Fruit fly (Drosophila melanogaster) whole organism, embryonic: Measurements from ENCODE around the gene Cpr64Ad.
A peak's percentile ranks its signal among the peaks of the same experiment; 100 is the strongest.

Experiments
- Atf3 ChIP-seq: fragments of 200-800 bp; sonication (Bioruptor generic); optimal IDR thresholded peaks from 3 replicates; lab custom pipeline; 2016; ENCODE audit warnings: missing biosample characterization, missing genetic modification characterization
- CG10321 ChIP-seq: fragments of 200-800 bp; sonication (Bioruptor generic); IDR thresholded peaks from 2 replicates; pipeline ENCODE4 v1.3.6; 2022; ENCODE audit warnings: missing biosample characterization, missing genetic modification characterization
- CG10654 ChIP-seq: fragments of 200-800 bp; sonication (Bioruptor generic); optimal IDR thresholded peaks from 2 replicates; lab custom pipeline; 2016; ENCODE audit warnings: missing biosample characterization, missing genetic modification characterization
- CG12942 ChIP-seq: fragments of 200-800 bp; sonication (Bioruptor generic); optimal IDR thresholded peaks from 3 replicates; lab custom pipeline; 2016; ENCODE audit warnings: missing biosample characterization, missing genetic modification characterization
- CG15269 ChIP-seq: fragments of 200-800 bp; sonication (Bioruptor generic); optimal IDR thresholded peaks from 2 replicates; lab custom pipeline; 2018; ENCODE audit warnings: missing biosample characterization, mild to moderate bottlenecking, missing genetic modification characterization, moderate library complexity
- CG15479 ChIP-seq: fragments of 200-800 bp; sonication (Bioruptor generic); optimal IDR thresholded peaks from 3 replicates; lab custom pipeline; 2019; ENCODE audit warnings: missing biosample characterization, mild to moderate bottlenecking, missing genetic modification characterization, moderate library complexity
- CG16779 ChIP-seq: fragments of 200-800 bp; sonication (Bioruptor generic); IDR thresholded peaks from 2 replicates; pipeline ENCODE4 v1.3.6; 2022; ENCODE audit warnings: missing biosample characterization, missing genetic modification characterization
- CG16815 ChIP-seq: fragments of 200-800 bp; sonication (Bioruptor generic); optimal IDR thresholded peaks from 3 replicates; lab custom pipeline; 2017; ENCODE audit warnings: missing biosample characterization, mild to moderate bottlenecking, missing genetic modification characterization
- CG17612 ChIP-seq: fragments of 200-800 bp; sonication (Bioruptor generic); IDR thresholded peaks from 2 replicates; pipeline ENCODE4 v1.3.6; 2022; ENCODE audit warnings: missing biosample characterization, missing genetic modification characterization
- CG18011 ChIP-seq: fragments of 200-800 bp; sonication (Bioruptor generic); optimal IDR thresholded peaks from 2 replicates; lab custom pipeline; 2017; ENCODE audit warnings: missing biosample characterization, missing genetic modification characterization, mild to moderate bottlenecking, moderate library complexity, missing genotype
- CG3407 ChIP-seq: fragments of 200-800 bp; sonication (Bioruptor generic); optimal IDR thresholded peaks from 2 replicates; lab custom pipeline; 2018; ENCODE audit warnings: missing biosample characterization, mild to moderate bottlenecking, missing genetic modification characterization
- CG4820 ChIP-seq: fragments of 200-800 bp; sonication (Bioruptor generic); optimal IDR thresholded peaks from 3 replicates; lab custom pipeline; 2016; ENCODE audit warnings: missing biosample characterization, missing genetic modification characterization
- CG4854 ChIP-seq: fragments of 200-800 bp; sonication (Bioruptor generic); optimal IDR thresholded peaks from 2 replicates; lab custom pipeline; 2016; ENCODE audit warnings: missing biosample characterization, missing genetic modification characterization, inconsistent platforms
- CG7556 ChIP-seq: fragments of 200-800 bp; sonication (Bioruptor generic); optimal IDR thresholded peaks from 2 replicates; lab custom pipeline; 2017; ENCODE audit warnings: missing biosample characterization, mild to moderate bottlenecking, missing genetic modification characterization
- CG8290 ChIP-seq, 3 experiments: fragments of 200-800 bp; sonication (Bioruptor generic); optimal IDR thresholded peaks; 2 replicates each; lab custom pipeline; 2016 to 2019; ENCODE audit warnings: missing biosample characterization in 3 of 3, missing genetic modification characterization in 3 of 3, mild to moderate bottlenecking in 2 of 3, moderate library complexity in 1 of 3
- CG8924 ChIP-seq: fragments of 200-800 bp; optimal IDR thresholded peaks from 3 replicates; lab custom pipeline; 2019; ENCODE audit warnings: missing biosample characterization, mild to moderate bottlenecking, missing genetic modification characterization, moderate library complexity
- CG9609 ChIP-seq: fragments of 200-800 bp; sonication (Bioruptor generic); optimal IDR thresholded peaks from 3 replicates; lab custom pipeline; 2016; ENCODE audit warnings: missing biosample characterization, missing genetic modification characterization
- Dbx ChIP-seq: fragments of 200-800 bp; sonication (Bioruptor generic); IDR thresholded peaks from 3 replicates; pipeline ENCODE4 v1.3.6; 2022; ENCODE audit warnings: missing biosample characterization, missing genetic modification characterization
- Dfd ChIP-seq, 2 experiments: fragments of >200 bp; optimal IDR thresholded peaks; 2 replicates each; lab custom pipeline; 2017; ENCODE audit warnings: missing biosample characterization in 2 of 2, missing genetic modification characterization in 2 of 2
- HLH54F ChIP-seq: fragments of 200-800 bp; sonication (Bioruptor generic); optimal IDR thresholded peaks from 3 replicates; lab custom pipeline; 2016; ENCODE audit warnings: missing biosample characterization, missing genetic modification characterization
- Hr78 ChIP-seq, 2 experiments: fragments of 200-800 bp in 1 of 2; fragments of >200 bp in 1 of 2; sonication (Bioruptor generic) in 1 of 2; optimal IDR thresholded peaks; 2 replicates each; lab custom pipeline; 2017 to 2019; ENCODE audit warnings: missing biosample characterization in 2 of 2, missing genetic modification characterization in 2 of 2, mild to moderate bottlenecking in 1 of 2, moderate library complexity in 1 of 2
- Hsf ChIP-seq: fragments of 200-800 bp; sonication (Bioruptor generic); optimal IDR thresholded peaks from 3 replicates; lab custom pipeline; 2016; ENCODE audit warnings: missing biosample characterization, missing genetic modification characterization
- Nf-YC ChIP-seq: fragments of 200-800 bp; optimal IDR thresholded peaks from 3 replicates; lab custom pipeline; 2019; ENCODE audit warnings: missing biosample characterization, mild to moderate bottlenecking, missing genetic modification characterization, moderate library complexity
- Rfx ChIP-seq: fragments of 200-800 bp; sonication (Bioruptor generic); IDR thresholded peaks from 2 replicates; pipeline ENCODE4 v1.3.6; 2022; ENCODE audit warnings: missing biosample characterization, missing genetic modification characterization
- Sin3A ChIP-seq: fragments of >200 bp; optimal IDR thresholded peaks from 2 replicates; lab custom pipeline; 2018
- Six4 ChIP-seq: fragments of 200-800 bp; sonication (Bioruptor generic); optimal IDR thresholded peaks from 2 replicates; lab custom pipeline; 2016; ENCODE audit warnings: missing biosample characterization, missing genetic modification characterization
- Spps ChIP-seq: fragments of 200-800 bp; sonication (Bioruptor generic); optimal IDR thresholded peaks from 2 replicates; lab custom pipeline; 2018; ENCODE audit warnings: missing biosample characterization, mild to moderate bottlenecking, missing genetic modification characterization
- Usf ChIP-seq: fragments of 200-800 bp; sonication (Bioruptor generic); optimal IDR thresholded peaks from 2 replicates; lab custom pipeline; 2017; ENCODE audit warnings: missing genotype, missing biosample characterization, missing genetic modification characterization
- ab ChIP-seq: fragments of 200-800 bp; sonication (Bioruptor generic); optimal IDR thresholded peaks from 2 replicates; lab custom pipeline; 2016; ENCODE audit warnings: missing biosample characterization, missing genetic modification characterization
- abd-A ChIP-seq: fragments of 200-800 bp; sonication (Bioruptor generic); optimal IDR thresholded peaks from 3 replicates; lab custom pipeline; 2019; ENCODE audit warnings: missing biosample characterization, mild to moderate bottlenecking, missing genetic modification characterization, moderate library complexity
- ac ChIP-seq: fragments of 200-800 bp; sonication (Bioruptor generic); optimal IDR thresholded peaks from 3 replicates; lab custom pipeline; 2017; ENCODE audit warnings: missing biosample characterization, mild to moderate bottlenecking, missing genetic modification characterization
- al ChIP-seq: fragments of 200-800 bp; sonication (Bioruptor generic); IDR thresholded peaks from 2 replicates; pipeline ENCODE4 v1.3.6; 2022; ENCODE audit warnings: missing biosample characterization, missing genetic modification characterization
- bcd ChIP-seq: fragments of 200-800 bp; sonication (Bioruptor generic); optimal IDR thresholded peaks from 2 replicates; lab custom pipeline; 2017; ENCODE audit warnings: missing biosample characterization, mild to moderate bottlenecking, missing genetic modification characterization
- caup ChIP-seq: fragments of 200-800 bp; sonication (Bioruptor generic); optimal IDR thresholded peaks from 3 replicates; lab custom pipeline; 2017; ENCODE audit warnings: missing biosample characterization, mild to moderate bottlenecking, missing genetic modification characterization, moderate library complexity; ENCODE audit not compliant: severe bottlenecking
- chinmo ChIP-seq: fragments of 200-800 bp; sonication (Bioruptor generic); IDR thresholded peaks from 4 replicates; pipeline ENCODE4 v1.3.6; 2022; ENCODE audit warnings: missing biosample characterization, missing genetic modification characterization; ENCODE audit not compliant: partially characterized antibody
- eve ChIP-seq, 2 experiments: fragments of >200 bp; optimal IDR thresholded peaks; 2 replicates each; lab custom pipeline; 2017; ENCODE audit warnings: missing biosample characterization in 2 of 2, missing genetic modification characterization in 2 of 2
- fd102C ChIP-seq: fragments of 200-800 bp; sonication (Bioruptor generic); optimal IDR thresholded peaks from 2 replicates; lab custom pipeline; 2018; ENCODE audit warnings: missing biosample characterization, mild to moderate bottlenecking, missing genetic modification characterization, moderate library complexity
- fu2 ChIP-seq: fragments of 200-800 bp; sonication (Bioruptor generic); optimal IDR thresholded peaks from 2 replicates; lab custom pipeline; 2016; ENCODE audit warnings: missing biosample characterization, missing genetic modification characterization
- gce ChIP-seq: fragments of 200-800 bp; sonication (Bioruptor generic); IDR thresholded peaks from 3 replicates; pipeline ENCODE4 v1.3.6; 2022; ENCODE audit warnings: missing biosample characterization, missing genetic modification characterization
- gt ChIP-seq: fragments of 200-800 bp; sonication (Bioruptor generic); IDR thresholded peaks from 2 replicates; pipeline ENCODE4 v1.3.6; 2022; ENCODE audit warnings: missing biosample characterization, missing genetic modification characterization
- hbn ChIP-seq: fragments of 200-800 bp; sonication (Bioruptor generic); IDR thresholded peaks from 2 replicates; pipeline ENCODE4 v1.3.6; 2022; ENCODE audit warnings: missing biosample characterization, missing genetic modification characterization; ENCODE audit not compliant: partially characterized antibody
- jumu ChIP-seq: fragments of 200-800 bp; sonication (Bioruptor generic); optimal IDR thresholded peaks from 3 replicates; lab custom pipeline; 2016; ENCODE audit warnings: missing biosample characterization, missing genetic modification characterization
- lola ChIP-seq, 3 experiments: fragments of >200 bp in 2 of 3; fragments of 200-800 bp in 1 of 3; sonication (Bioruptor generic) in 1 of 3; optimal IDR thresholded peaks; 2 replicates each; lab custom pipeline; 2017 to 2019; ENCODE audit warnings: missing biosample characterization in 3 of 3, missing genetic modification characterization in 3 of 3, mild to moderate bottlenecking in 1 of 3, moderate library complexity in 1 of 3
- nerfin-1 ChIP-seq: fragments of 200-800 bp; sonication (Bioruptor generic); optimal IDR thresholded peaks from 3 replicates; lab custom pipeline; 2019; ENCODE audit warnings: missing biosample characterization, mild to moderate bottlenecking, missing genetic modification characterization, moderate library complexity
- psq ChIP-seq: fragments of 200-800 bp; sonication (Bioruptor generic); optimal IDR thresholded peaks from 2 replicates; lab custom pipeline; 2017; ENCODE audit warnings: missing biosample characterization, missing genetic modification characterization
- shn ChIP-seq: fragments of 200-800 bp; sonication (Bioruptor generic); optimal IDR thresholded peaks from 3 replicates; lab custom pipeline; 2016; ENCODE audit warnings: missing biosample characterization, missing genetic modification characterization
- sim ChIP-seq: fragments of 200-800 bp; sonication (Bioruptor generic); IDR thresholded peaks from 2 replicates; pipeline ENCODE4 v1.3.6; 2022; ENCODE audit warnings: missing biosample characterization, missing genetic modification characterization
- wor ChIP-seq: fragments of 200-800 bp; sonication (Bioruptor generic); IDR thresholded peaks from 2 replicates; pipeline ENCODE4 v1.3.6; 2022; ENCODE audit warnings: missing biosample characterization, missing genetic modification characterization
- yki ChIP-seq: fragments of >200 bp; optimal IDR thresholded peaks from 3 replicates; lab custom pipeline; 2018

Gene Cpr64Ad

DNA sequence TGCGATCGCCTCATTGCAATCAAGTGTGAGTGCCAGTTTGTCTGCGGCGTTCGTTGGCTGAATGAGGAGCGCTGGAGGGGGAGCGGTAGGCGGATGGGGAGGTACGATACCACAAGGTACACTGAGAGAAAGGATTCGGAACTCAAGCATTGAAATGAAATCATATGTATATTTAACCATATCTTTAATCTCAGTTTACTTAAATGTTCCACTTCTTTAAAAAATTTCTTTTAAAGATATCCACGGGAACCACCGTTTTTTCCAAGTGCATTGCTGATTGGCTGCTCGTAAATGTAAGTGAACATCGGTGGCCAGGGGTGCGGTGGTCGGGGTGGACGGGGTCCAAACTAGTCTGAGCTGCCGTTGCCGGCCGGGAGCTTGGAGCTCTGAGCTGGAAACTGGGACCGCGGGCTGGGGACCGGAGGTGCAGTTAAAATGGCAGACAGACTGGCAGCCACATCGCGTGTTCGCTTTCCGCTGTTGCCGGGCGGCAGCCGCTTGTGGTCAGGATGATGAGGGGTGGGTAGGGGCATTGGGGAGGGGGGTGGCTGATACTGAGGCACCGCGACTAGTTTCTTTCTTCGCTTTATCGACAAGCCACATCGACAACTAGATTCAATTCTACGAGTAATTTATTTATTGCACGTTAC lies 13.1 kb downstream of the Cpr64Ad start (continued):
- TF ChIP-seq hbn (GFP tag; lab: Robert Waterston, UW) (no peak), jumu (GFP tag; lab: Kevin White, UChicago) (peak; percentile 97), Spps (tag; lab: Kevin White, UChicago) (peak; percentile 93), eve (GFP tag; optimal IDR thresholded peaks at IDR 0.05; lab: Kevin White, UChicago) (peak in 1 of 2 experiments; percentile 97), HLH54F (peak; percentile 86), Sin3A (lab: Kevin White, UChicago) (no peak), Usf (GFP tag; lab: Kevin White, UChicago) (peak; percentile 78), Hsf (GFP tag; lab: Kevin White, UChicago) (peak; percentile 96), ab (GFP tag; lab: Kevin White, UChicago) (peak; percentile 88), psq (peak; percentile 92), bcd (GFP tag; lab: Kevin White, UChicago) (peak; percentile 92), CG15269 (tag; lab: Kevin White, UChicago) (peak; percentile 96), Atf3 (GFP tag; lab: Kevin White, UChicago) (peak; percentile 97), CG10654 (peak; percentile 94), CG12942 (GFP tag; lab: Kevin White, UChicago) (peak; percentile 93), fu2 (GFP tag; lab: Kevin White, UChicago) (peak; percentile 84), al (GFP tag; lab: Robert Waterston, UW) (peak; percentile 68), ac (GFP tag; lab: Kevin White, UChicago) (peak; percentile 82), Dbx (GFP tag; lab: Robert Waterston, UW) (peak; percentile 79), yki (lab: Kevin White, UChicago) (no peak), CG17612 (GFP tag; lab: Robert Waterston, UW) (peak; percentile 72), abd-A (peak; percentile 90), shn (GFP tag; lab: Kevin White, UChicago) (peak; percentile 95), CG8924 (tag; lab: Kevin White, UChicago) (peak; percentile 97), CG16815 (GFP tag; lab: Kevin White, UChicago) (peak; percentile 90), CG15479 (GFP tag; lab: Kevin White, UChicago) (no peak), CG18011 (GFP tag; lab: Kevin White, UChicago) (peak; percentile 74), Hr78 (GFP tag; optimal IDR thresholded peaks at IDR 0.05; lab: Kevin White, UChicago) (peak in 1 of 2 experiments; percentile 92), lola (GFP tag; optimal IDR thresholded peaks at IDR 0.05; lab: Kevin White, UChicago) (peak in 1 of 3 experiments; percentile 97), CG8290 (GFP tag; optimal IDR thresholded peaks at IDR 0.05; lab: Kevin White, UChicago) (peak; percentile 94), CG8290 (tag; optimal IDR thresholded peaks at IDR 0.05; lab: Kevin White, UChicago) (peak; percentile 83 to 97), nerfin-1 (tag; lab: Kevin White, UChicago) (peak; percentile 96), CG4854 (GFP tag; lab: Kevin White, UChicago) (peak; percentile 87), Nf-YC (peak; percentile 85), CG7556 (GFP tag; lab: Kevin White, UChicago) (peak; percentile 96), CG3407 (GFP tag; lab: Kevin White, UChicago) (peak; percentile 96), Dfd (GFP tag; optimal IDR thresholded peaks at IDR 0.05; lab: Kevin White, UChicago) (no peak), fd102C (GFP tag; lab: Kevin White, UChicago) (peak; percentile 46), CG16779 (GFP tag; lab: Robert Waterston, UW) (peak; percentile 78; the same call in 1 of the 2 replicates), chinmo (GFP tag; lab: Robert Waterston, UW) (no peak), wor (peak; percentile 95), Six4 (GFP tag; lab: Kevin White, UChicago) (peak; percentile 94), CG4820 (peak; percentile 97), Rfx (GFP tag; lab: Robert Waterston, UW) (peak; percentile 91), CG9609 (peak; percentile 94), caup (peak; percentile 90), CG10321 (GFP tag; lab: Robert Waterston, UW) (peak; percentile 78), sim (GFP tag; lab: Robert Waterston, UW) (peak; percentile 95), gt (GFP tag; lab: Robert Waterston, UW) (peak; percentile 94), gce (peak; percentile 98)
